Fruit fly (Drosophila melanogaster): ENCODE measurements around the gene mre11.
A peak's percentile ranks its signal among the peaks of the same experiment; 100 is the strongest.

The mre11 gene

DNA sequence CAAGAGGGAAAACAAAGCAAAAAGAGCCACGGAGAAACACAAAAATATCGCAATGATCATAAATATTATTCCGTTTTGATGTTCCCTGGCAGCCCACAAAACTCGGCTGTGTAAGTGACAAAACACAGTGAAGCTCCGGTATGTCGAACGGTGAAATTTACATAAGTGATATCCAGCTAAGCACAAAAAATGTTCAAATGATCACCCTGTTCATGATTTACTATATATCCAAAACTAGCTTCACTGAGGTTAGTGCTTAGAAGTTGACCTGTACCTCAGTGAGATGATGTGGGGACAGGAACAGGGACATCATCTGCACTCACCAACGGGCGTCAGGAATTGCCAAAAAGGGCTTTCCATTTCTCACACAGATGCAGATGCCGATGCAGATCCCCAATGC lies 24.2 kb downstream of the mre11 start:
- TF ChIP-seq CG2120 (GFP tag; optimal IDR thresholded peaks at IDR 0.05) (no peak), crp (GFP tag; optimal IDR thresholded peaks at IDR 0.05) (no peak), corto (GFP tag; optimal IDR thresholded peaks at IDR 0.05) (peak; percentile 3), sr (GFP tag; IDR thresholded peaks at IDR 0.05) (no peak), lbe (GFP tag; optimal IDR thresholded peaks at IDR 0.05) (peak; percentile 45), CG4617 (GFP tag; optimal IDR thresholded peaks at IDR 0.05; ENCODE audit: borderline replicate concordance) (no peak)

DNA sequence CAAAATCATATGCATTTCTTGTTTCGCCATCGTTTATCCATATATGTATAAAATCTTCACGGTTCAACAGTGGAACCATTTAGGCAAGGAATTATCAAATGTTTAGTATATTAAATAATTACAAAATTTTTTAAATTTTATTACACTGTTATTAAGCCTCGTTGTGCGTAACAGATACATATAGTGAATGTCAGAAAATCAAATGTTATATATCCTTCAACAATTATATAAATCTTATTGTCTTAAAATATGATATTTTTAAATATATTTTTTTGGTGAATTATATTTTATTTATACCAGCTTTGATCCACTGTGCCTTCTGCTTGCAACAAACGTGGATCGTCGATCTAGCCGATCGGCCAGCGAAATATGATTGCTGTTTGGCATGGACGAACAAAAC lies 25.2 kb downstream of the mre11 start:
- TF ChIP-seq Dbx (GFP tag; IDR thresholded peaks at IDR 0.05) (no peak), Oaz (GFP tag; IDR thresholded peaks at IDR 0.05) (no peak), CG17328 (GFP tag; IDR thresholded peaks at IDR 0.05) (no peak), bsh (GFP tag; optimal IDR thresholded peaks at IDR 0.05) (peak in 1 of 2 experiments; percentile 9), fd3F (GFP tag; optimal IDR thresholded peaks at IDR 0.05) (no peak), insv (GFP tag; optimal IDR thresholded peaks at IDR 0.05) (no peak), Sox102F (GFP tag; optimal IDR thresholded peaks at IDR 0.05) (peak; percentile 15), gem (tag; optimal IDR thresholded peaks at IDR 0.05) (peak; percentile 26), lola (GFP tag; optimal IDR thresholded peaks at IDR 0.05) (no peak), HLH3B (GFP tag; IDR thresholded peaks at IDR 0.05) (no peak), dmrt11E (tag; optimal IDR thresholded peaks at IDR 0.05) (peak; percentile 13), luna (GFP tag; optimal IDR thresholded peaks at IDR 0.05) (no peak), crc (GFP tag; optimal IDR thresholded peaks at IDR 0.05) (no peak), sob (GFP tag; IDR thresholded peaks at IDR 0.05) (no peak), CG14965 (GFP tag; optimal IDR thresholded peaks at IDR 0.05; ENCODE audit: borderline replicate concordance) (no peak), Rfx (GFP tag; IDR thresholded peaks at IDR 0.05) (no peak), Nf-YA (GFP tag; IDR thresholded peaks at IDR 0.05) (no peak), CG30431 (GFP tag; optimal IDR thresholded peaks at IDR 0.05) (no peak), pzg (GFP tag; optimal IDR thresholded peaks at IDR 0.05) (no peak), CG2202 (tag; optimal IDR thresholded peaks at IDR 0.05) (no peak), Doc3 (GFP tag; IDR thresholded peaks at IDR 0.05; ENCODE audit: partially characterized antibody) (no peak), CG12744 (GFP tag; optimal IDR thresholded peaks at IDR 0.05) (no peak), CG6175 (GFP tag; IDR thresholded peaks at IDR 0.05) (no peak), nmo (GFP tag; optimal IDR thresholded peaks at IDR 0.05) (no peak)

DNA sequence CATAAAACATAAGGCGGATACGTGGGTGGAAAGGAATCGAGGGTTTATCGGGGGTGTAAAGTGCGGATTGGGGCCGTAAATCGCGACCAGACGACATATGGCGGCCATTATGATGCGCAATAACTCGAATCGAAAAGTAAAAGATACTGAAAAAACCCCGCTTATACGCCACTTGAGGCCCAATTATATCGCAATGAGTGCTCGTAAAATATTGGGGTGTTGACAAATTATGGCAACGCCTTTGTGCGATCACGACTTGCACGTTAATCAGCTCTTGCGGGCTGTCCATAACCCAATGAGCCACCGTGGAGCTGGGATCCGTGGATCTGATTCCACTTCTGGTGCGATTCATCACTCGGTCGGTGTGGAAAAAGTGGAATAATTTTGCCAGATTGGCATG lies 27.9 kb downstream of the mre11 start:
- TF ChIP-seq Oli (tag; optimal IDR thresholded peaks at IDR 0.05) (no peak), Atf-2 (GFP tag; optimal IDR thresholded peaks at IDR 0.05) (no peak), CG2199 (GFP tag; IDR thresholded peaks at IDR 0.05) (peak; percentile 93; the same call in 2 of the 3 replicates), D (optimal IDR thresholded peaks at IDR 0.05) (no peak), D (GFP tag; optimal IDR thresholded peaks at IDR 0.05) (no peak), CG10147 (GFP tag; optimal IDR thresholded peaks at IDR 0.05) (no peak)

DNA sequence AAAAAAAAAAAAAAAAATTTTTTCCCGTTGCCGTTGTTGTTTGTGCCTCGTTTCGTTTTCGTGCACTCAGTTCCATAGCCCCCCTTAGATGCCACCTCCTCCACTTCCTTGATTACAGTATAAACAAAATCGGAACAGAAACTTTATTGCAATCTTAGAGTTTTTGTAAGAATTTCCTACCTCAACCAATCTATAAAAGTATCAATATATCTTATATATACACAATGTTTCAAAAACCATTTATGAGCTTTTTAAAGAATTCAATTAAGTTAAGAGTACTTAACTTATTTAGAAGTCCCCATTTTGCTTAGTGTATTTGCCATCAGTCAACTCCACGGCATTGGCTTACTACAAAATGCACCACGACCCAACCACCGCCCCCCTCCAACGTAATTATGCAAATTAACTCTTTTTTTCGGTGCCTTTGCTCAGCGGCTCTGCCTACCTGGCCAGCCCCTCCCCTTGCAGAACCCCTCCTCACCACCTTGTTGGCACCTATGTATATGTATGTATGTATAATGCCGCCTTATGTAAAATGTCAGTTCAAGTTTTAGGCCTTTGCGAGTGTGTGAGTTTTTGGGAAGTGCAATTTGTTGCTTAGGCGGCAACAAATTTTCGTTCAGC lies 35.9 kb downstream of the mre11 start:
- TF ChIP-seq CG18476 (GFP tag; optimal IDR thresholded peaks at IDR 0.05): no peak
- TF ChIP-seq MESR4 (GFP tag; optimal IDR thresholded peaks at IDR 0.05): no peak
- TF ChIP-seq hb (GFP tag; IDR thresholded peaks at IDR 0.05; ENCODE audit: partially characterized antibody): no peak
- 0 out of 2 replicates have a peak, but pooled peaks have one; percentile 15 for TF ChIP-seq CG17328 (GFP tag; IDR thresholded peaks at IDR 0.05)
- peak; percentile 11 for TF ChIP-seq cg (GFP tag; optimal IDR thresholded peaks at IDR 0.05)
- no peak for TF ChIP-seq Aef1 (GFP tag; IDR thresholded peaks at IDR 0.05)
- TF ChIP-seq odd (GFP tag; optimal IDR thresholded peaks at IDR 0.05): no peak
- 0 out of 4 replicates have a peak, but pooled peaks have one; percentile 34 for TF ChIP-seq chinmo (GFP tag; IDR thresholded peaks at IDR 0.05; ENCODE audit: partially characterized antibody)
- TF ChIP-seq run (tag; optimal IDR thresholded peaks at IDR 0.05): no peak
- peak; percentile 94 for TF ChIP-seq vvl (GFP tag; IDR thresholded peaks at IDR 0.05)
- peak; percentile 25 for TF ChIP-seq Blimp-1 (GFP tag; optimal IDR thresholded peaks at IDR 0.05)
- peak in 1 of 2 experiments; percentile 13 for TF ChIP-seq bsh (GFP tag; optimal IDR thresholded peaks at IDR 0.05)
- TF ChIP-seq mld (GFP tag; IDR thresholded peaks at IDR 0.05; ENCODE audit: partially characterized antibody): no peak

Data from whole organism, embryonic.